Fruit fly (Drosophila melanogaster) S2 (cell line): ENCODE data around the gene CG1468.

Source experiments
- CG8478 ChIP-seq: fragments of >200 bp; optimal IDR thresholded peaks from 2 replicates; lab custom pipeline; 2018
- CTCF ChIP-seq, 2 experiments: fragments of >200 bp; optimal IDR thresholded peaks; 2 replicates each; lab custom pipeline; 2018

Gene CG1468

DNA sequence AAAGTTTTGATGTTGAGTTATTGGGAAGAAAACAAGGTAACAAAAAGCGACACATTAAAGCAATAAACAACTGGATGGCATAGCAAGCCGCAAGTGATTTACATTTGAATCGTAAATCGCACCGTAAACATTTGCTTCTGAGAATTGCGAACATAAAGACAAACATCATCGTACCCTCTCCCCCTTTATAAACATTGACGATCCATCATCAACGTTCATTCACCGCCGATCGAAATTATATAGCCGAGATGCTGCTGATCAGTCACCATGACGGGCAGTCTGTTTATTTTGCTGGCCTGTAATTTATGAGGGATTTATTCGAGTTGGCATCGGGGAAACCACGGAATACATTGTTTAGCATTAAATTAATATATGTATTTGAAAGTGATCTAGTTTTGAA is 7.1 kb downstream of the CG1468 start:
- no peak for TF ChIP-seq CTCF (optimal IDR thresholded peaks at IDR 0.05; lab: Kevin White, UChicago)
- no peak for TF ChIP-seq CG8478

DNA sequence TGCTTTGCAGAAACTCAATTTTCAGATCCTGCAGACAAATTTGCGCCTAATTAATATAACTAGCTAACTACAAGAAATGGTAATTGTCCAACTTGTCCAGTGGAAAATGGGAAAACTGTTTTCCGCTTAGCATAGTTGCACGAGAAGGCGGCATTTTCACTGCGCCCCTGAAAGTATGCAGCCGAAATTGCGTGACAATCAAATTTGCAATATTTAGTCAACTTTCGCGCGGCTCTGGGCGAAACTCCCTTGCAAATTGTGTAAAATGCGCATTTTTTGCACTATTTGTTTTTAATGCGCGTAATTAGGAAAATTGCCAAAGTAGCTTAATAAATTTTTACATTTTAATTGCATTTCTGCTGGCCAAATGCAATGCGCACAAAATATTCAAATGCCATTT is 11.5 kb downstream of the CG1468 start:
- TF ChIP-seq CTCF (optimal IDR thresholded peaks at IDR 0.05; lab: Kevin White, UChicago) (no peak), CG8478 (no peak)

DNA sequence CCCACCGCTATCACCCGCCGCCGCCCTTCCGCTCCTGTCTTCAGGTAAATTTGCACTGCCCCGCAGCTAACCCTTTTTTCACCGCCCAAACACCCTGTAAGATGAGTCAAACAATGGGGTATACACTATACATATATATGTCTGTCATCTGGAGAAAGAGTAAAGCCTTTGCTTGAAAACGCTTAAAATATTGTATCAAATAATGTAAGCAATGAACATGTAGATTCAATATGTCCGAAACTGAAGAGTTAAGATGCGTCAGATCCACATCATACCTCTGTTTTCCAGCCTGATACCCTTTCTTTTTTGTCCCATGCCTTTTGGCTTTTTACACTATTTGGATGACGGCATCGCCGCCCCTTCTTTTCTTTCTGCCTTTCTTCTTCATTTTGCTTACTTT is 14.6 kb downstream of the CG1468 start:
- no peak for TF ChIP-seq CG8478
- no peak for TF ChIP-seq CTCF (optimal IDR thresholded peaks at IDR 0.05; lab: Kevin White, UChicago)

DNA sequence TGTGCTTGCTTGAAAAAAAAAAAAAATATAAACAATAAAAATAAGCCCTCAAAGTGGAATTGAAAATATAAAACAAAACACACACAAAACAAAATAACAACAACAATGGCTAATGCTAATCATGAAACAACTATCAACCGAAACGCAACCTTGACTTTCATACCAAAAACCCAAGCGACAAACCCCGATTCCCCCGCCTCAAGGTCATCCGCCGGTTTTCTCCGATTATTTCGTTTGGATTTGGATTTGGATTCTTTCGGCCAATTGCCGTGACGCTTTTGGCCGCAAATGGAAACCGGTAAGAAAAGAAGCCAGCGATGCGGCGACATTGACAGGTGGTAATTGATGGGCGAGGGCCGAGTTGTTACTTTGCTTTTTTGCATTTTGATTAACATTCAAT is 19.4 kb downstream of the CG1468 start:
- TF ChIP-seq CTCF (optimal IDR thresholded peaks at IDR 0.05; lab: Kevin White, UChicago) (no peak), CG8478 (no peak)

DNA sequence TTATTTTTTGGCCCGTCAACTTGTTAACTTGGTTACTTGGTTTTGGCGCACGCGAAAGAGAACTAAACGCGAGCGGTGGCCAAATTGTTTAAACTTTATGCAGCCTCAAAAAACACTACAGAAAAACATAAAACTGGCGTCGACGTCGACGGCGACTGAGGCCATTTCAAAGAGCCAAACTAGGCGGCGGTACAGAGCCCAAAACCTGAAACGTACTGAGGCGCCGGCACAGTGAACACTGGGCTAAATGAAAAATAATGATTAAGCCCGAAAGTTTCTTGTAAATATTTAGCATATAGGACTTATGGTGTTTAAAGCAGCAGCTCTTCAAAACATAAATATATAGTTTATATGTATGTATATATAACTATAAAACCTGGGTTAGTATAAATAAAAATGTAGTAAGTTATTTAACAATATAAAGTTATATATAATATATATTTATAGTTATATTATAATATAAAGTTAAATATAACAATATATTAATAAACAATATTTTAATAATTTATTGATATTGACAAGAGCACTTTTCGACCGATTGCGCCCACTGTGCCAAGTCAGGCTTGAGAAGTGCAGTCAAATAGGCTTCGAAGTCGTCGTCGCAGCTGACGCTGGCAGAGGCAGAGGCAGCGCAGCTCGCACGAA is 21.4 kb downstream of the CG1468 start, which contains the start of gene CG15249:
Gene CG15249 (minus strand): TSS at position 51 of the 645 bp plus-strand sequence.
- TF ChIP-seq CG8478 = no peak
- TF ChIP-seq CTCF (optimal IDR thresholded peaks at IDR 0.05; lab: Kevin White, UChicago) = no peak

DNA sequence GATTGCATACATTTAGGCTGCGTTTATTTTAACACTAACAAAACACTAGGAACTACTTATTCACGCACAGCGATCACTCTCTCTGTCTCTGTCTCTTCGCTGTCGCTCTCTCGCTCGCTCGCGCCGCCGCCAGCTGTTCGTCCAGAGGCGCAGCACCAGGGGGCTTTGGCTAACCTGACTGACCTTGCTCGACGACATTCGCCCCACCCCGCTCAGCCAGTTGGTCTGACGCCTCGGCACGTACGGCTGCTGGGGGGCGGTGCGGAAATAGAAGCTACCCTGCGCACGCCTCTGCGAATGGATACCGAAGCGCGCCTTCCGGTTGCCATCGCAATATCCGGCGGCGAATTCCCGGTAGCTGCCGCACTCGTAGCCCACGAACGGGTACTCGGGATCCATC is 31.2 kb downstream of the CG1468 start:
- TF ChIP-seq CG8478 (no peak), CTCF (optimal IDR thresholded peaks at IDR 0.05; lab: Kevin White, UChicago) (no peak)

DNA sequence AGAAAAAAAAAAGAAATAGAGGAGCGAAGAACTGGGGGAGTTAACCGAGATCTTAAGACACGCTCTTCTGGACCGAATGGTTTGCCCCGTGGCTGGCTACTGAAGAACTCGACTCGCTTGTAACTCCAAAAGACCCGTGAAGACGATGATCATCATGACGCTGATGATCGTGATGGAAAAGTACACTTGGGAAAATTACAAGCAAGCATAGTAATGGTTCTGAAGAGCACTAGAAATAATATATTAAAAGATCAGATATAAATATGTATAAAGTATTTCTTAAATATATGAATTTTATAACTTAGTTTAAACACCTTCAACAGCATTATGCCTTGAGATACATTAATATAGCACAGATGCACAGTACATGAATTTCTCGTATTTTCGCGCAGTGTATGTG is 32.8 kb downstream of the CG1468 start, which contains the start of gene CG1986:
Gene CG1986 (minus strand): TSS at position 101 of the 400 bp plus-strand sequence.
- TF ChIP-seq CTCF (optimal IDR thresholded peaks at IDR 0.05; lab: Kevin White, UChicago) (no peak), CG8478 (no peak)

DNA sequence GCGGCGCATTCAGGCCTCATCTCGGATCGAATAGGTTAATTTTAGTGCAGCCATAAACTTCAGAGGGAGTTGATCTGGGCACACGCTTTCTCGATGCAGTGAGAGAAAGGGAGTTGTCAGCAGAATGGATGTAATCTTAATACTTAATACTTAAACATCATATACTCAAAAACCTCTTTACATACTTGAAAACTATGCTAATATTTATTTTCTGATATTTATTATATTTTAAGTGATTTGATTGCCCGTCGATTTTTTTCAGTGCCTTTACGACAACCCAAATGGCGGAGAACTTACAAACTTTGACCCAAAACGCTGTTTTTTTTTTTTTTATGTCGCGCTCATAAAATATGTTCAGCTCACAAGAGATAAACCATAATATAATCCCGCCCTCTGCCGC is 33.5 kb downstream of the CG1468 start:
- TF ChIP-seq CTCF (optimal IDR thresholded peaks at IDR 0.05; lab: Kevin White, UChicago) = no peak
- no peak for TF ChIP-seq CG8478
